Worm (Caenorhabditis elegans) whole organism, L4/young adult: ENCODE measurements around the gene fbxc-31.

Experiments used
- W03F9.2 ChIP-seq: fragments of 150-350 bp; optimal IDR thresholded peaks from 2 replicates; lab custom pipeline; 2014; ENCODE audit warnings: missing biosample characterization, missing genetic modification characterization
- dao-5 ChIP-seq: sonication (generic microtip); optimal IDR thresholded peaks from 2 replicates; lab custom pipeline; 2016; ENCODE audit warnings: missing genotype, missing genetic modification characterization, moderate library complexity, missing compliant biosample characterization

- no peak for TF ChIP-seq dao-5 (tag; lab: Kevin White, UChicago)
- TF ChIP-seq W03F9.2 (tag; lab: Kevin White, UChicago), result no peak
Measured at ce11 chrII:943773-944172, 32.0 kb downstream of the fbxc-31 start, which contains the start of gene clec-43.
